Worm (Caenorhabditis elegans): ENCODE results near the gene chil-26.

ce11 chrII:9468414-9468813, 6.4 kb upstream of the chil-26 start, which contains the start of gene chil-23:
- TF ChIP-seq B0035.1 (tag; optimal IDR thresholded peaks at IDR 0.05), result no peak
- TF ChIP-seq mcd-1 (GFP tag; IDR thresholded peaks at IDR 0.05), result no peak
- TF ChIP-seq tlf-1 (GFP tag; optimal IDR thresholded peaks at IDR 0.05), result no peak
- TF ChIP-seq lin-40 (tag; optimal IDR thresholded peaks at IDR 0.05), result no peak
- TF ChIP-seq ceh-58 (GFP tag; IDR thresholded peaks at IDR 0.05), result no peak
